Fruit fly (Drosophila melanogaster) whole organism, adult: ENCODE measurements around the gene rols.

Experiments
- CG11617 ChIP-seq: fragments of 200-800 bp; sonication (Bioruptor generic); optimal IDR thresholded peaks from 2 replicates; lab custom pipeline; 2017; ENCODE audit warnings: mild to moderate bottlenecking, missing biosample characterization, missing genetic modification reagents, missing genetic modification characterization
- CG12768 ChIP-seq: fragments of 200-800 bp; sonication (Bioruptor generic); optimal IDR thresholded peaks from 2 replicates; lab custom pipeline; 2017; ENCODE audit warnings: missing biosample characterization, missing genetic modification characterization, mild to moderate bottlenecking, moderate library complexity, missing genetic modification reagents
- CG14711 ChIP-seq: fragments of 200-800 bp; sonication (Bioruptor generic); optimal IDR thresholded peaks from 2 replicates; lab custom pipeline; 2018; ENCODE audit warnings: missing biosample characterization, mild to moderate bottlenecking, missing genetic modification characterization, moderate library complexity
- CG1620 ChIP-seq: fragments of 200-800 bp; sonication (Bioruptor generic); optimal IDR thresholded peaks from 2 replicates; lab custom pipeline; 2016; ENCODE audit warnings: missing biosample characterization, missing genetic modification characterization
- CG33017 ChIP-seq: fragments of 200-800 bp; sonication (Bioruptor generic); optimal IDR thresholded peaks from 2 replicates; lab custom pipeline; 2018; ENCODE audit warnings: missing biosample characterization, mild to moderate bottlenecking, missing genetic modification characterization, moderate library complexity
- CG5204 ChIP-seq: fragments of 200-800 bp; sonication (Bioruptor generic); optimal IDR thresholded peaks from 2 replicates; lab custom pipeline; 2016; ENCODE audit warnings: missing biosample characterization, missing genetic modification characterization
- CG7045 ChIP-seq: fragments of 200-800 bp; sonication (Bioruptor generic); optimal IDR thresholded peaks from 2 replicates; lab custom pipeline; 2017; ENCODE audit warnings: missing biosample characterization, mild to moderate bottlenecking, missing genetic modification characterization
- CG7101 ChIP-seq: fragments of 200-800 bp; sonication (Bioruptor generic); optimal IDR thresholded peaks from 2 replicates; lab custom pipeline; 2018; ENCODE audit warnings: missing biosample characterization, mild to moderate bottlenecking, missing genetic modification characterization, moderate library complexity
- Clk ChIP-seq: fragments of 200-800 bp; sonication (Bioruptor generic); optimal IDR thresholded peaks from 2 replicates; lab custom pipeline; 2017; ENCODE audit warnings: missing biosample characterization, missing genetic modification characterization
- Crg-1 ChIP-seq: fragments of 200-800 bp; sonication (Bioruptor generic); optimal IDR thresholded peaks from 2 replicates; lab custom pipeline; 2016; ENCODE audit warnings: missing biosample characterization, missing genetic modification characterization
- Hr96 ChIP-seq: fragments of 200-800 bp; sonication (Bioruptor generic); optimal IDR thresholded peaks from 2 replicates; lab custom pipeline; 2016; ENCODE audit warnings: missing biosample characterization, missing genetic modification characterization
- Mnt ChIP-seq: fragments of 200-800 bp; sonication (Bioruptor generic); optimal IDR thresholded peaks from 2 replicates; lab custom pipeline; 2016; ENCODE audit warnings: missing biosample characterization, mild to moderate bottlenecking, missing genetic modification characterization
- bab1 ChIP-seq: fragments of 200-800 bp; sonication (Bioruptor generic); optimal IDR thresholded peaks from 3 replicates; lab custom pipeline; 2019; ENCODE audit warnings: missing biosample characterization, mild to moderate bottlenecking, missing genetic modification characterization, moderate library complexity
- cic ChIP-seq: fragments of 200-800 bp; sonication (Bioruptor generic); optimal IDR thresholded peaks from 2 replicates; lab custom pipeline; 2017; ENCODE audit warnings: missing biosample characterization, mild to moderate bottlenecking, missing genetic modification characterization, moderate library complexity
- cnc ChIP-seq, 2 experiments: fragments of >200 bp; optimal IDR thresholded peaks; 2 replicates each; lab custom pipeline; 2017
- kay ChIP-seq: fragments of 200-800 bp; sonication (Bioruptor generic); peaks from one replicate; lab custom pipeline; 2016; ENCODE audit warnings: missing biosample characterization, missing genetic modification characterization, borderline replicate concordance
- ovo ChIP-seq: fragments of 200-800 bp; sonication (Bioruptor generic); optimal IDR thresholded peaks from 2 replicates; lab custom pipeline; 2016; ENCODE audit warnings: missing biosample characterization, missing genetic modification characterization
- pad ChIP-seq: fragments of 200-800 bp; sonication (Bioruptor generic); optimal IDR thresholded peaks from 3 replicates; lab custom pipeline; 2017; ENCODE audit warnings: missing biosample characterization, missing genetic modification characterization, mild to moderate bottlenecking, moderate library complexity, missing genetic modification reagents
- tj ChIP-seq: fragments of 200-800 bp; sonication (Bioruptor generic); optimal IDR thresholded peaks from 3 replicates; lab custom pipeline; 2017; ENCODE audit warnings: missing biosample characterization, mild to moderate bottlenecking, missing genetic modification characterization, moderate library complexity
- toe ChIP-seq: fragments of 200-800 bp; sonication (Bioruptor generic); optimal IDR thresholded peaks from 2 replicates; lab custom pipeline; 2016; ENCODE audit warnings: missing biosample characterization, missing genetic modification characterization

Gene rols

DNA sequence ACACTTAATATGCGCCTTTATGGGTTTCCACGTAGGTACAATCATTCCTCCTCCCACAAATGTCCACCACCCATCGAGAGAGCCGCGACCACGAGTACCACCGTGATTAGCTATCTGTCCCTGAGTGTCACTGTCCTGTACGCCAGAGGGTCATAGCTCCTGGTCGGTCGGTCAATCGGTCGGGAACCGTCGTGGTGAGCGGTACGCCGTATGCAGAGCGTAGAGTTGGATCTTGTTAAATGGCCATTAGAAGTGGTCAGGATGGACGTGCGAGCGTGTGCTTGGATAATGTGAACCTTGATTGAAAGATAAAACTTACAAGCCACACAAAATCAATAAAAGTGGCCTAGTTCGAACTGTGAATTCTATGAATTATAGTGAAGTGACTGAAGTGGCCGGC, 80.1 kb downstream of the rols start, which contains the start of gene CG6938:
Gene CG6938 (plus strand): TSS at position 301 of the 400 bp plus-strand sequence.
- TF ChIP-seq Clk (GFP tag; lab: Kevin White, UChicago): no peak
- TF ChIP-seq kay: no peak
- TF ChIP-seq toe (GFP tag; lab: Kevin White, UChicago): no peak

DNA sequence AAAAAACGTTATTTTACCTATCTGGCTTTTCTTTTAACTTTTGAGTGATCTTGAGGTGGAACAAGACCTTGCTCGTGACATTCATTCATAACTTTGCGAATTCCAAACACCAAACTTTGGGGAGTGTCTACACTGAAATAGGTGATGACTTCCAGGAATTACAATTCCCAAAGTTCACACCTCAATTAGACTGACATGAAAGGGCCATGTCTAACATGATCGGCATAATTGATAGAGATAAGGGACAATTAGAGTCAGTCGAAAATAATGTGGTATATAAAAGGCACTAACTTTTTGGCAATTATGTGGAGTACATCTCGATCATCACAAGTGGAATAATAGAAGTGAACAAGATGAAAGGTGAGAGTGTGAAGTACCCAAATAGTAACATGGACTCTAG, 88.8 kb downstream of the rols start, which contains the start of gene CG43896:
Gene CG43896 (plus strand): TSS at position 301 of the 400 bp plus-strand sequence.
- no peak for TF ChIP-seq CG5204 (GFP tag; lab: Kevin White, UChicago)
- no peak for TF ChIP-seq cnc (optimal IDR thresholded peaks at IDR 0.05; lab: Kevin White, UChicago)
- no peak for TF ChIP-seq pad
- no peak for TF ChIP-seq CG7101
- TF ChIP-seq Clk (GFP tag; lab: Kevin White, UChicago): no peak
- no peak for TF ChIP-seq Mnt (GFP tag; lab: Kevin White, UChicago)
- TF ChIP-seq CG14711 (tag; lab: Kevin White, UChicago): no peak
- no peak for TF ChIP-seq bab1 (GFP tag; lab: Kevin White, UChicago)
- no peak for TF ChIP-seq CG11617 (GFP tag; lab: Kevin White, UChicago)
- no peak for TF ChIP-seq CG12768 (GFP tag; lab: Kevin White, UChicago)
- TF ChIP-seq Hr96: no peak
- TF ChIP-seq ovo (GFP tag; lab: Kevin White, UChicago): no peak
- no peak for TF ChIP-seq CG33017 (tag; lab: Kevin White, UChicago)
- no peak for TF ChIP-seq cic (GFP tag; lab: Kevin White, UChicago)
- TF ChIP-seq tj (GFP tag; lab: Kevin White, UChicago): no peak
- no peak for TF ChIP-seq CG7045 (GFP tag; lab: Kevin White, UChicago)
- TF ChIP-seq Crg-1 (GFP tag; lab: Kevin White, UChicago): no peak
- no peak for TF ChIP-seq kay
- TF ChIP-seq CG1620: no peak
- TF ChIP-seq toe (GFP tag; lab: Kevin White, UChicago): no peak

DNA sequence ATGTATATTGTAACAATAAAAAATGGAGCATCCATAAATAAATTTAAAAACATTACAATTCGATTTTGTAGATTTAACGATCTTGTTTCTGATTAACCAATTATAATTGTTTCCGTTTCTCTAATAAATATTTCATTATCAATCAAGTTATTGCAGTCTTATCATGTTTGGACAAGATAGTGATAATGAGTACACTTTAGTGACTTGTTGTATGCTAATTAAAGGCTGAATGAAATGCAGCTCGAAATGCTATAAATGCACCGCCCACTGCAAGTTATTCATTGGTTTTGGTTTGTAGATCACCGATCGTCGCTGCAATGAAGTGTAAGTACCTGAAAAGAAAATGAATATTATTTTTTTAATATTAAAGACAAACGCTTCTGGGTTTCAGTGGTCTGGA, 90.1 kb downstream of the rols start, which contains the start of gene CG14125:
Gene CG14125 (plus strand): TSS at position 301 of the 400 bp plus-strand sequence.
- TF ChIP-seq bab1 (GFP tag; lab: Kevin White, UChicago) (no peak), CG7101 (no peak), ovo (GFP tag; lab: Kevin White, UChicago) (no peak), Hr96 (no peak), CG5204 (GFP tag; lab: Kevin White, UChicago) (no peak), Clk (GFP tag; lab: Kevin White, UChicago) (no peak), Mnt (GFP tag; lab: Kevin White, UChicago) (no peak), cnc (optimal IDR thresholded peaks at IDR 0.05; lab: Kevin White, UChicago) (no peak), tj (GFP tag; lab: Kevin White, UChicago) (no peak), kay (no peak), toe (GFP tag; lab: Kevin White, UChicago) (no peak)

DNA sequence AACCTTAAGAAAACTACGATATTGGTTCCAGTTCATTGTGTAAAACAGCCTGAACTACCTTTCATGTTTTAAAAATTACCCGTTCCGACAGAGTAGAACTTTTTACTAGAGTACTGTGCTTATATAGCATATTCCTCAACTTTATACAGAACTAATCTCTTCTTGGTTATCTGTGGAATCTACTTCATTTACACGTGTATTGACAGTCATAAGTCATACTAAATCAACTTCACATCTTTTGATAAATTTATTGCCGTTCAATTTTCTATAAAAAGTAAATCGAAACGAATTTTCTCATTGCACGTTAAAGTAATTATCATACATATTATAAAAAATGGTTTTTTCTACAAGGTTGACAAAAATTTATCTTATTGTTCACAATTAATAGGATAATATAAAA, 91.0 kb downstream of the rols start, which contains the start of gene CG42397:
Gene CG42397 (minus strand): TSS at position 101 of the 400 bp plus-strand sequence.
- TF ChIP-seq CG7101: peak; percentile 29
- peak; percentile 23 for TF ChIP-seq CG33017 (tag; lab: Kevin White, UChicago)
- TF ChIP-seq cic (GFP tag; lab: Kevin White, UChicago): no peak
- no peak for TF ChIP-seq cnc (optimal IDR thresholded peaks at IDR 0.05; lab: Kevin White, UChicago)
- TF ChIP-seq CG7045 (GFP tag; lab: Kevin White, UChicago): no peak
- TF ChIP-seq CG14711 (tag; lab: Kevin White, UChicago): peak; percentile 39
- TF ChIP-seq Mnt (GFP tag; lab: Kevin White, UChicago): no peak

DNA sequence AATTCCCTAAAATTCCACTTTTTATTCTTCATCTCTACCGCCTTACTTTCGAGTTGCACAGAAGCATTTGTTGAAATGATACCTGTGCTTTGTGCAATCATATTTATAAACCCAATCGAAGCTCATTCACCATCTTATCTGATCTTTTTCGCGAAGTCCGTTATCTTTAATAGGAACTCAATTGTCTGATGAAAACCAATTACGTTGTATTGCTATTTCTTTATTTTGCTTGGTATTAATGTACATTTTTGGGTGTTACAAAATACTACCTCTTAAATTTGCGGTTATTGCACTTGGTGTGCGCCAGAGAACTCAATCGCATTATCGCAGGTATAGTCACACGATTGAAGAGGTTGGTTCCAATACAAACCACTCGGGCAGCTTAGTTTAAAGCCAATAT, 91.8 kb downstream of the rols start, which contains the start of gene Muc68E:
Gene Muc68E (minus strand): TSS at position 101 of the 400 bp plus-strand sequence.
- no peak for TF ChIP-seq cic (GFP tag; lab: Kevin White, UChicago)
- TF ChIP-seq tj (GFP tag; lab: Kevin White, UChicago): no peak
- no peak for TF ChIP-seq toe (GFP tag; lab: Kevin White, UChicago)
- no peak for TF ChIP-seq bab1 (GFP tag; lab: Kevin White, UChicago)
- no peak for TF ChIP-seq cnc (optimal IDR thresholded peaks at IDR 0.05; lab: Kevin White, UChicago)
- no peak for TF ChIP-seq CG33017 (tag; lab: Kevin White, UChicago)
- TF ChIP-seq CG7101: no peak
- TF ChIP-seq CG12768 (GFP tag; lab: Kevin White, UChicago): no peak
- no peak for TF ChIP-seq kay
- no peak for TF ChIP-seq CG14711 (tag; lab: Kevin White, UChicago)
- no peak for TF ChIP-seq pad
- no peak for TF ChIP-seq Clk (GFP tag; lab: Kevin White, UChicago)
- TF ChIP-seq CG5204 (GFP tag; lab: Kevin White, UChicago): no peak
- no peak for TF ChIP-seq Crg-1 (GFP tag; lab: Kevin White, UChicago)
- no peak for TF ChIP-seq CG1620
- no peak for TF ChIP-seq CG7045 (GFP tag; lab: Kevin White, UChicago)

DNA sequence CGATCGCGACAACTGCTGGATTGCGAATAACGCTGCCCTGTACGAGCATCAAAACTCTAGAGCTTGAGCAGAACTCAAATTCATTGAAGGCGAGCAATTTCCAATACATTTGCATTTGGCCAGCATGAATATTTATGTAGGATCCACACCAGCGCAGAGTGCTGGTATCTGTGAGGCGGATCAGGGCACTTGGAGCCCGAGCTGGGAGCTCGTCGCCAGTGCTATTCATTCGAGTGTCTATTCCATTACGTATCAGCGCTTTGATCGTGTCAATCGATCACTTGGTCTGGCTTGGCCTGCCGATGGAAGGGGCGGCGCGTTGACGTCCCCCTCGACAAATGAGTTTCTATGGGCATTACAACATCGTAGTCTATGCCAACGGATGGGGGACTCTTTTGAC, 98.6 kb downstream of the rols start, which contains the start of gene prc:
Gene prc (minus strand): TSS at position 28 of the 400 bp plus-strand sequence.
- TF ChIP-seq CG5204 (GFP tag; lab: Kevin White, UChicago): no peak
